Fruit fly (Drosophila melanogaster) whole organism, pupa: ENCODE data around the gene CG16736.

Source experiments
- CG12605 ChIP-seq: fragments of 200-800 bp; sonication (Bioruptor generic); IDR thresholded peaks from 2 replicates; pipeline ENCODE4 v1.3.6; 2022; ENCODE audit warnings: missing biosample characterization, missing genetic modification characterization
- CG13204 ChIP-seq: fragments of 200-800 bp; sonication (Bioruptor generic); optimal IDR thresholded peaks from 2 replicates; lab custom pipeline; 2018; ENCODE audit warnings: missing biosample characterization, mild to moderate bottlenecking, missing genetic modification characterization, moderate library complexity
- CG14655 ChIP-seq: fragments of 200-800 bp; sonication (Bioruptor generic); optimal IDR thresholded peaks from 3 replicates; lab custom pipeline; 2017; ENCODE audit warnings: mild to moderate bottlenecking, missing biosample characterization, missing genetic modification reagents, missing genetic modification characterization
- CG15710 ChIP-seq: fragments of 200-800 bp; sonication (Bioruptor generic); optimal IDR thresholded peaks from 2 replicates; lab custom pipeline; 2018; ENCODE audit warnings: missing biosample characterization, mild to moderate bottlenecking, missing genetic modification characterization, moderate library complexity
- CG17806 ChIP-seq: fragments of 200-800 bp; sonication (Bioruptor generic); optimal IDR thresholded peaks from 2 replicates; lab custom pipeline; 2018; ENCODE audit warnings: missing biosample characterization, mild to moderate bottlenecking, missing genetic modification characterization, moderate library complexity
- CG32121 ChIP-seq: fragments of 200-800 bp; sonication (Bioruptor generic); IDR thresholded peaks from 2 replicates; pipeline ENCODE4 v1.3.6; 2022; ENCODE audit warnings: missing biosample characterization, missing genetic modification characterization
- CG8159 ChIP-seq: fragments of 200-800 bp; sonication (Bioruptor generic); optimal IDR thresholded peaks from 3 replicates; lab custom pipeline; 2018; ENCODE audit warnings: missing biosample characterization, mild to moderate bottlenecking, missing genetic modification characterization, moderate library complexity
- CG8301 ChIP-seq: fragments of 200-800 bp; sonication (Bioruptor generic); optimal IDR thresholded peaks from 2 replicates; lab custom pipeline; 2018; ENCODE audit warnings: missing biosample characterization, mild to moderate bottlenecking, missing genetic modification characterization
- D1 ChIP-seq: fragments of 200-800 bp; sonication (Bioruptor generic); optimal IDR thresholded peaks from 2 replicates; lab custom pipeline; 2018; ENCODE audit warnings: missing biosample characterization, mild to moderate bottlenecking, missing genetic modification characterization, moderate library complexity
- Ets98B ChIP-seq: fragments of 200-800 bp; sonication (Bioruptor generic); IDR thresholded peaks from 2 replicates; pipeline ENCODE4 v1.3.6; 2022; ENCODE audit warnings: missing biosample characterization, missing genetic modification characterization
- Snoo ChIP-seq: fragments of 200-800 bp; sonication (Bioruptor generic); optimal IDR thresholded peaks from 3 replicates; lab custom pipeline; 2017; ENCODE audit warnings: missing biosample characterization, mild to moderate bottlenecking, missing genetic modification characterization, inconsistent platforms
- fd96Ca ChIP-seq: fragments of 200-800 bp; sonication (Bioruptor generic); IDR thresholded peaks from 3 replicates; pipeline ENCODE4 v1.3.6; 2022; ENCODE audit warnings: missing biosample characterization, missing genetic modification characterization
- gl ChIP-seq: fragments of 200-800 bp; sonication (Bioruptor generic); optimal IDR thresholded peaks from 2 replicates; lab custom pipeline; 2018; ENCODE audit warnings: missing biosample characterization, mild to moderate bottlenecking, missing genetic modification characterization
- rn ChIP-seq: fragments of 200-800 bp; sonication (Bioruptor generic); IDR thresholded peaks from 2 replicates; pipeline ENCODE4 v1.3.6; 2022; ENCODE audit warnings: missing biosample characterization, missing genetic modification characterization

DNA sequence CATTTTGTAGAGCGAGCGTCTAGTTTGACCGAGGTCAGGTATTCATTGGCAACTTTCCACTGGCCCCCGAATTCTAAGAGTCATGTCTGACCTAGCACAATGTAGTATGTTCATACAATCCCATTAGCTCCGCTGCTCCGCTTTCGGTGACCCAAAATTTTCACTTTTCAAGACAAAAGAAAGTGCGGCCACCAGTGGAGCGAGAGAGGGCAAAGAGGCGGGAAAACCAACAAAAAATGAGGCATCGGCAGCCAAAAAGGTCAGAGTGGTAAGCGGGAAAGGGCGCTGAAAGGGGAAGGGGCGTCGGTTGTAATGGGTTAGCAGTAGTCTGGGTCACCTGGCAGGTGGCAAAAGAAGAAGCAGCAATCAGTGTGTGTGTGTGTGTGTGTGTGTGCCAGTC is 42.0 kb downstream of the CG16736 start:
- TF ChIP-seq CG12605 (GFP tag; lab: Robert Waterston, UW) (no peak), CG13204 (GFP tag; lab: Kevin White, UChicago) (no peak), CG14655 (GFP tag; lab: Kevin White, UChicago) (no peak), CG8301 (tag; lab: Kevin White, UChicago) (no peak), rn (no peak), CG8159 (tag; lab: Kevin White, UChicago) (no peak), CG17806 (no peak), Snoo (tag; lab: Kevin White, UChicago) (no peak), CG15710 (tag; lab: Kevin White, UChicago) (no peak), gl (tag; lab: Kevin White, UChicago) (no peak), D1 (tag; lab: Kevin White, UChicago) (no peak), CG32121 (no peak), Ets98B (no peak), fd96Ca (GFP tag; lab: Robert Waterston, UW) (no peak)
